Worm (Caenorhabditis elegans) whole organism, late embryonic: Measurements from ENCODE around the gene nhr-274.
A peak's percentile ranks its signal among the peaks of the same experiment; 100 is the strongest.
"Not testable (repeated sequence)": the region's sequence is repeated elsewhere in the genome, so short reads cannot be mapped to it uniquely, and the experiment has no call there.

Source experiments
- C08G9.2 ChIP-seq: sonication (generic microtip); optimal IDR thresholded peaks from 2 replicates; lab custom pipeline; 2016; ENCODE audit warnings: mild to moderate bottlenecking, missing genetic modification characterization, moderate library complexity, missing compliant biosample characterization
- F13H6.1 ChIP-seq: sonication (generic microtip); optimal IDR thresholded peaks from 2 replicates; lab custom pipeline; 2016; ENCODE audit warnings: missing genetic modification characterization, missing compliant biosample characterization
- K02D7.2 ChIP-seq: sonication (generic microtip); optimal IDR thresholded peaks from 2 replicates; lab custom pipeline; 2017; ENCODE audit warnings: mild to moderate bottlenecking, missing genetic modification characterization, missing compliant biosample characterization
- T23F11.4 ChIP-seq: fragments of 200-800 bp; sonication (Bioruptor generic); optimal IDR thresholded peaks from 2 replicates; lab custom pipeline; 2018; ENCODE audit warnings: mild to moderate bottlenecking, missing genetic modification characterization, missing compliant biosample characterization
- ahr-1 ChIP-seq: sonication (generic microtip); optimal IDR thresholded peaks from 2 replicates; lab custom pipeline; 2016; ENCODE audit warnings: missing genetic modification characterization, missing compliant biosample characterization
- ceh-14 ChIP-seq: sonication (generic microtip); optimal IDR thresholded peaks from 2 replicates; lab custom pipeline; 2016; ENCODE audit warnings: missing genotype, missing genetic modification characterization, missing compliant biosample characterization
- ceh-18 ChIP-seq: sonication (generic microtip); optimal IDR thresholded peaks from 2 replicates; lab custom pipeline; 2016; ENCODE audit warnings: missing genetic modification characterization, missing compliant biosample characterization
- ceh-2 ChIP-seq: sonication (generic microtip); optimal IDR thresholded peaks from 2 replicates; lab custom pipeline; 2016; ENCODE audit warnings: missing genotype, missing genetic modification characterization, missing compliant biosample characterization
- ceh-22 ChIP-seq: sonication (generic microtip); optimal IDR thresholded peaks from 2 replicates; lab custom pipeline; 2017; ENCODE audit warnings: missing biosample characterization, missing genetic modification characterization
- ceh-24 ChIP-seq: sonication (generic microtip); optimal IDR thresholded peaks from 2 replicates; lab custom pipeline; 2016; ENCODE audit warnings: mild to moderate bottlenecking, missing genetic modification characterization, missing compliant biosample characterization
- ceh-30 ChIP-seq: fragments of 150-350 bp; optimal IDR thresholded peaks from 2 replicates; lab custom pipeline; 2014; ENCODE audit warnings: missing biosample characterization, missing genetic modification characterization
- ceh-31 ChIP-seq: sonication (generic microtip); optimal IDR thresholded peaks from 2 replicates; lab custom pipeline; 2016; ENCODE audit warnings: missing genetic modification characterization, missing compliant biosample characterization
- ceh-34 ChIP-seq: sonication (generic microtip); optimal IDR thresholded peaks from 2 replicates; lab custom pipeline; 2016; ENCODE audit warnings: mild to moderate bottlenecking, missing genetic modification characterization, missing compliant biosample characterization
- ceh-45 ChIP-seq: fragments of 200-800 bp; sonication (Bioruptor generic); IDR thresholded peaks from 2 replicates; pipeline ENCODE4 v1.3.6; 2022; ENCODE audit warnings: missing genetic modification reagents, missing genetic modification characterization, missing compliant biosample characterization
- ceh-6 ChIP-seq: fragments of 200-800 bp; sonication (Bioruptor generic); optimal IDR thresholded peaks from 2 replicates; lab custom pipeline; 2018; ENCODE audit warnings: mild to moderate bottlenecking, missing genetic modification characterization, missing compliant biosample characterization
- che-1 ChIP-seq: sonication (generic microtip); optimal IDR thresholded peaks from 2 replicates; lab custom pipeline; 2016; ENCODE audit warnings: mild to moderate bottlenecking, missing genetic modification characterization, missing compliant biosample characterization
- dmd-4 ChIP-seq: sonication (generic microtip); optimal IDR thresholded peaks from 2 replicates; lab custom pipeline; 2016; ENCODE audit warnings: borderline replicate concordance, missing genetic modification characterization, missing compliant biosample characterization
- elt-2 ChIP-seq: sonication (generic microtip); optimal IDR thresholded peaks from 2 replicates; lab custom pipeline; 2016; ENCODE audit warnings: missing genetic modification reagents, missing genetic modification characterization, missing compliant biosample characterization
- elt-4 ChIP-seq: sonication (generic microtip); optimal IDR thresholded peaks from 2 replicates; lab custom pipeline; 2016; ENCODE audit warnings: missing genetic modification characterization, missing compliant biosample characterization
- ets-4 ChIP-seq: sonication (generic microtip); optimal IDR thresholded peaks from 2 replicates; lab custom pipeline; 2016; ENCODE audit warnings: missing genetic modification characterization, missing compliant biosample characterization
- fax-1 ChIP-seq: sonication (generic microtip); optimal IDR thresholded peaks from 2 replicates; lab custom pipeline; 2016; ENCODE audit warnings: missing genotype, missing genetic modification characterization, missing compliant biosample characterization
- fkh-6 ChIP-seq: sonication (generic microtip); optimal IDR thresholded peaks from 2 replicates; lab custom pipeline; 2016; ENCODE audit warnings: missing genetic modification characterization, missing compliant biosample characterization
- gmeb-2 ChIP-seq: sonication (generic microtip); optimal IDR thresholded peaks from 2 replicates; lab custom pipeline; 2016; ENCODE audit warnings: missing genetic modification characterization, inconsistent platforms, missing compliant biosample characterization
- hlh-15 ChIP-seq: sonication (generic microtip); optimal IDR thresholded peaks from 2 replicates; lab custom pipeline; 2016; ENCODE audit warnings: missing genetic modification characterization, missing compliant biosample characterization
- hlh-30 ChIP-seq: sonication (generic microtip); optimal IDR thresholded peaks from 2 replicates; lab custom pipeline; 2017; ENCODE audit warnings: antibody characterized with exemption, missing genetic modification characterization, missing compliant biosample characterization; ENCODE audit not compliant: insufficient read depth
- hlh-6 ChIP-seq: sonication (generic microtip); optimal IDR thresholded peaks from 2 replicates; lab custom pipeline; 2016; ENCODE audit warnings: missing genotype, missing genetic modification characterization, missing compliant biosample characterization
- lim-6 ChIP-seq: sonication (generic microtip); optimal IDR thresholded peaks from 2 replicates; lab custom pipeline; 2016; ENCODE audit warnings: missing genetic modification characterization, missing compliant biosample characterization
- lin-11 ChIP-seq: fragments of 200-800 bp; sonication (Bioruptor generic); optimal IDR thresholded peaks from 2 replicates; lab custom pipeline; 2018; ENCODE audit warnings: mild to moderate bottlenecking, missing genetic modification characterization, missing compliant biosample characterization
- madf-2 ChIP-seq: sonication (generic microtip); optimal IDR thresholded peaks from 2 replicates; lab custom pipeline; 2017; ENCODE audit warnings: missing genetic modification characterization, missing compliant biosample characterization
- mec-3 ChIP-seq: sonication (generic microtip); optimal IDR thresholded peaks from 2 replicates; lab custom pipeline; 2016; ENCODE audit warnings: borderline replicate concordance, missing genetic modification characterization, missing compliant biosample characterization
- nfya-1 ChIP-seq: sonication (generic microtip); optimal IDR thresholded peaks from 2 replicates; lab custom pipeline; 2017; ENCODE audit warnings: missing genetic modification characterization, mild to moderate bottlenecking, missing compliant biosample characterization, antibody characterized with exemption, moderate library complexity
- pag-3 ChIP-seq: sonication (generic microtip); optimal IDR thresholded peaks from 2 replicates; lab custom pipeline; 2016; ENCODE audit warnings: missing compliant biosample characterization, missing genetic modification characterization, borderline replicate concordance
- pha-2 ChIP-seq: sonication (generic microtip); optimal IDR thresholded peaks from 2 replicates; lab custom pipeline; 2017; ENCODE audit warnings: mild to moderate bottlenecking, missing genetic modification characterization, missing compliant biosample characterization
- pqm-1 ChIP-seq: sonication (generic microtip); optimal IDR thresholded peaks from 2 replicates; lab custom pipeline; 2016; ENCODE audit warnings: missing genetic modification characterization, missing compliant biosample characterization
- pros-1 ChIP-seq: fragments of 150-350 bp; optimal IDR thresholded peaks from 2 replicates; lab custom pipeline; 2014; ENCODE audit warnings: missing biosample characterization, missing genetic modification reagents, missing genetic modification characterization
- ref-2 ChIP-seq: sonication (generic microtip); optimal IDR thresholded peaks from 2 replicates; lab custom pipeline; 2016; ENCODE audit warnings: missing genetic modification characterization, missing compliant biosample characterization
- rnt-1 ChIP-seq: sonication (generic microtip); optimal IDR thresholded peaks from 2 replicates; lab custom pipeline; 2016; ENCODE audit warnings: missing genetic modification characterization, missing compliant biosample characterization
- sox-4 ChIP-seq: sonication (generic microtip); optimal IDR thresholded peaks from 2 replicates; lab custom pipeline; 2017; ENCODE audit warnings: mild to moderate bottlenecking, missing genetic modification characterization, inconsistent platforms, missing compliant biosample characterization
- syd-9 ChIP-seq: sonication (generic microtip); optimal IDR thresholded peaks from 2 replicates; lab custom pipeline; 2016; ENCODE audit warnings: mild to moderate bottlenecking, missing genetic modification characterization, moderate library complexity, missing compliant biosample characterization
- tbx-2 ChIP-seq: sonication (generic microtip); optimal IDR thresholded peaks from 2 replicates; lab custom pipeline; 2016; ENCODE audit warnings: missing genetic modification characterization, missing compliant biosample characterization
- tbx-7 ChIP-seq: sonication (generic microtip); optimal IDR thresholded peaks from 2 replicates; lab custom pipeline; 2016; ENCODE audit warnings: missing genotype, missing genetic modification characterization, missing compliant biosample characterization
- ttx-3 ChIP-seq: sonication (generic microtip); optimal IDR thresholded peaks from 2 replicates; lab custom pipeline; 2016; ENCODE audit warnings: missing genetic modification reagents, missing genetic modification characterization, missing compliant biosample characterization
- unc-3 ChIP-seq, 2 experiments: fragments of 200-800 bp in 1 of 2; sonication (Bioruptor generic) in 1 of 2; sonication (generic microtip) in 1 of 2; conservative IDR thresholded peaks in 1 of 2; optimal IDR thresholded peaks in 1 of 2; 2 replicates each; pipeline versions ENCODE4 v1.3.6 to Lab custom; 2016 to 2022; ENCODE audit warnings: missing compliant biosample characterization in 2 of 2, missing genetic modification characterization in 2 of 2, missing genetic modification reagents in 1 of 2
- unc-42 ChIP-seq: sonication (generic microtip); optimal IDR thresholded peaks from 2 replicates; lab custom pipeline; 2016; ENCODE audit warnings: missing genotype, missing genetic modification characterization, missing compliant biosample characterization
- unc-86 ChIP-seq: sonication (generic microtip); optimal IDR thresholded peaks from 2 replicates; lab custom pipeline; 2016; ENCODE audit warnings: missing genetic modification characterization, missing compliant biosample characterization
- zip-5 ChIP-seq: sonication (generic microtip); optimal IDR thresholded peaks from 2 replicates; lab custom pipeline; 2016; ENCODE audit warnings: missing genetic modification characterization, missing compliant biosample characterization
- ztf-16 ChIP-seq: sonication (generic microtip); optimal IDR thresholded peaks from 2 replicates; lab custom pipeline; 2017; ENCODE audit warnings: missing genetic modification characterization, missing compliant biosample characterization

nhr-274 gene

DNA sequence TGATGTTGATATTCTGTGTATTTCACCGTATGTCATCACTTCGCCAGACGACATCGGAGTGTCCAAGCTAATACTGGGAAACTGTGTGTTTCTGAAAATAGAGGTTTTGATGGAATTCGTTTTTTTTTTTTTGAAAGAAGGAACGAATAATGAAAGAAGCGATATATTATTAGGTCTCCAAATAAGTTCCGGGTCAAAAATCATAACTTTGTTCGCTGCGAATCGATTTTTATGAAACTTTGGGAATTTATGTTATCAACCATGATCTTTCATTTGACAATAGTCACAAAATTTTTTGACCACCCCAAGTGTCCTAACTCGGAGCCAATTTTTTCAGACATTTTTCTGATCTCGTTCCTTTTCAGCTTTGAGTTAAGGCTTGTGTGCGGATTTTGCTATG lies at the start of gene nhr-274:
TSS of gene nhr-274 (minus strand) at position 101 of the 400 bp plus-strand sequence.
- TF ChIP-seq fax-1; madf-2 (tag; lab: Kevin White, UChicago); ets-4 (tag; lab: Kevin White, UChicago): not testable (repeated sequence)

DNA sequence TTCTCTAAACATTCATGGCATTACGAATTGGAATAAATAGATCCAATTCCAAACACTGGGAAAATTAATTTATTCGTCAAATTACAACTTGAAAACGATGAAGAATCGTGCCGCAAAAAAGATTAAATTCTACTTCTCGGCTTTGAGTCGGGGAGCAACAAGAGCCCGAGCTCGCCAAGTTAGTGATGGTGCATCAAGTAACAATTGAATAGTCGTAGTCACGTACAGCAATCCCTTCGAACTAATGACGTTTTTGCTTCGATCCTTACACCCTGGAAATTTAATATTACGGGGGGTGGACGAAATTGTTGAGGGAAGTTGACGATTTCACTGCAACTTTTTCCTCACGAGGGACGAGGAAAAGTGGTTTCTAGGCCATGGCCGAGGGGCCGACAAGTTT lies 46.6 kb upstream of the nhr-274 start:
- TF ChIP-seq ahr-1 (tag; lab: Kevin White, UChicago) (no peak), unc-3 (GFP tag; conservative IDR thresholded peaks at IDR 0.05; lab: Robert Waterston, UW) (no peak), unc-3 (tag; optimal IDR thresholded peaks at IDR 0.05; lab: Kevin White, UChicago) (no peak), fkh-6 (no peak), ceh-24 (tag; lab: Kevin White, UChicago) (no peak), ceh-30 (tag; lab: Kevin White, UChicago) (no peak), ceh-18 (tag; lab: Kevin White, UChicago) (no peak), unc-42 (tag; lab: Kevin White, UChicago) (peak; percentile 80)

DNA sequence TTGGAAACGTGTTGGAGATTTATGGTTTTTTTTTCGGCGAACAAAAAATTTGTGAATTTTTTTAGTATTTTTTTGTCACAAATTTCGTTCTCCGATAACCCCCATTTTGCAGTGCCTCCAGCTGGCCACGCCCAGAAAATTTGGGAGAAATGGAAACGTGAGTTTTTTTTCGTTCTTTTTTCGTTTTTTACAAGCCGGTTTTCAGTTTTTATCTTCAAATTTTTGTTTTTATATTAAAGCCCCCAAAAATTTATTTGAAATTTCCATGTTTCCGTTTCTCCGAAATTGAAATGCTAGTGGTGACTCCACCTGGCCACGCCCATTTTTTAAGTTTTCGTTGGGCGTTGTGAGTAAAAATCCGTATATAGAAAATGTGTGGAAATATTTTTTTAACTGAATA lies 42.1 kb upstream of the nhr-274 start:
- TF ChIP-seq fax-1 (peak; percentile 85), fkh-6 (peak; percentile 80), ceh-6 (GFP tag; lab: Kevin White, UChicago) (no peak), C08G9.2 (tag; lab: Kevin White, UChicago) (peak; percentile 90), K02D7.2 (tag; lab: Kevin White, UChicago) (peak; percentile 49), rnt-1 (tag; lab: Kevin White, UChicago) (peak; percentile 70), elt-4 (no peak), pag-3 (no peak), ceh-14 (tag; lab: Kevin White, UChicago) (peak; percentile 92), pqm-1 (peak; percentile 15), hlh-6 (peak; percentile 71), unc-86 (tag; lab: Kevin White, UChicago) (peak; percentile 20), ceh-34 (tag; lab: Kevin White, UChicago) (peak; percentile 64), elt-2 (tag; lab: Kevin White, UChicago) (peak; percentile 78), pros-1 (tag; lab: Kevin White, UChicago) (no peak), ztf-16 (peak; percentile 66), hlh-15 (no peak), sox-4 (tag; lab: Kevin White, UChicago) (peak; percentile 11), ceh-24 (tag; lab: Kevin White, UChicago) (no peak), syd-9 (tag; lab: Kevin White, UChicago) (peak; percentile 42), gmeb-2 (peak; percentile 46), ttx-3 (tag; lab: Kevin White, UChicago) (peak; percentile 48), ref-2 (tag; lab: Kevin White, UChicago) (peak; percentile 94), ets-4 (tag; lab: Kevin White, UChicago) (peak; percentile 77), ceh-45 (GFP tag; lab: Robert Waterston, UW) (no peak), unc-3 (GFP tag; conservative IDR thresholded peaks at IDR 0.05; lab: Robert Waterston, UW) (no peak), unc-3 (tag; optimal IDR thresholded peaks at IDR 0.05; lab: Kevin White, UChicago) (peak; percentile 78), lim-6 (peak; percentile 87), lin-11 (no peak), che-1 (tag; lab: Kevin White, UChicago) (peak; percentile 29), ceh-31 (tag; lab: Kevin White, UChicago) (peak; percentile 98), nfya-1 (tag; lab: Kevin White, UChicago) (no peak), tbx-2 (tag; lab: Kevin White, UChicago) (peak; percentile 94), ahr-1 (tag; lab: Kevin White, UChicago) (peak; percentile 79), ceh-22 (tag; lab: Kevin White, UChicago) (no peak), tbx-7 (tag; lab: Kevin White, UChicago) (peak; percentile 96), ceh-18 (tag; lab: Kevin White, UChicago) (peak; percentile 2), ceh-2 (tag; lab: Kevin White, UChicago) (peak; percentile 93), zip-5 (tag; lab: Kevin White, UChicago) (peak; percentile 89), hlh-30 (tag; lab: Kevin White, UChicago) (no peak), dmd-4 (peak; percentile 82), F13H6.1 (tag; lab: Kevin White, UChicago) (peak; percentile 78), T23F11.4 (GFP tag; lab: Kevin White, UChicago) (no peak), pha-2 (tag; lab: Kevin White, UChicago) (peak; percentile 47), mec-3 (peak; percentile 78)
